Worm (Caenorhabditis elegans) whole organism, early embryonic: ENCODE measurements around the gene pro-3.

Experiments
- B0310.2 ChIP-seq: sonication (generic microtip); optimal IDR thresholded peaks from 2 replicates; lab custom pipeline; 2016; ENCODE audit warnings: mild to moderate bottlenecking, missing genetic modification characterization, missing compliant biosample characterization
- F13C5.2 ChIP-seq: sonication (generic microtip); optimal IDR thresholded peaks from 2 replicates; lab custom pipeline; 2017; ENCODE audit warnings: mild to moderate bottlenecking, missing genetic modification characterization, inconsistent platforms, missing compliant biosample characterization
- ama-1 ChIP-seq: fragments of 150-350 bp; optimal IDR thresholded peaks from 2 replicates; lab custom pipeline; 2014
- ceh-13 ChIP-seq: fragments of 200-800 bp; sonication (Bioruptor generic); optimal IDR thresholded peaks from 2 replicates; lab custom pipeline; 2018; ENCODE audit warnings: mild to moderate bottlenecking, missing genetic modification characterization, missing compliant biosample characterization
- ets-7 ChIP-seq: sonication (generic microtip); optimal IDR thresholded peaks from 2 replicates; lab custom pipeline; 2016; ENCODE audit warnings: missing genotype, missing genetic modification characterization, missing compliant biosample characterization
- flt-1 ChIP-seq: fragments of 200-800 bp; sonication (Bioruptor generic); IDR thresholded peaks from 2 replicates; pipeline ENCODE4 v1.3.6; 2022; ENCODE audit warnings: missing genetic modification characterization, missing compliant biosample characterization
- hmg-4 ChIP-seq: fragments of 200-800 bp; sonication (Bioruptor generic); optimal IDR thresholded peaks from 2 replicates; lab custom pipeline; 2018; ENCODE audit warnings: mild to moderate bottlenecking, missing genetic modification characterization, missing compliant biosample characterization
- hnd-1 ChIP-seq: sonication (generic microtip); optimal IDR thresholded peaks from 2 replicates; lab custom pipeline; 2016; ENCODE audit warnings: missing genetic modification characterization, missing compliant biosample characterization
- pes-1 ChIP-seq: fragments of 200-800 bp; sonication (Bioruptor generic); IDR thresholded peaks from 2 replicates; pipeline ENCODE4 v1.3.6; 2022; ENCODE audit warnings: missing genetic modification reagents, missing genetic modification characterization, missing compliant biosample characterization
- scrt-1 ChIP-seq: fragments of 200-800 bp; sonication (Bioruptor generic); IDR thresholded peaks from 2 replicates; pipeline ENCODE4 v1.3.6; 2022; ENCODE audit warnings: missing genetic modification characterization, missing compliant biosample characterization
- sea-1 ChIP-seq: fragments of 200-800 bp; sonication (Bioruptor generic); conservative IDR thresholded peaks from 2 replicates; pipeline ENCODE4 v1.3.6; 2022; ENCODE audit warnings: missing genetic modification characterization, missing compliant biosample characterization
- tbx-11 ChIP-seq: fragments of 200-800 bp; sonication (Bioruptor generic); IDR thresholded peaks from 2 replicates; pipeline ENCODE4 v1.3.6; 2022; ENCODE audit warnings: missing genetic modification characterization, missing compliant biosample characterization
- tbx-37 ChIP-seq: fragments of 200-800 bp; sonication (Bioruptor generic); conservative IDR thresholded peaks from 2 replicates; pipeline ENCODE4 v1.3.6; 2022; ENCODE audit warnings: missing genetic modification reagents, missing genetic modification characterization, missing compliant biosample characterization
- tra-4 ChIP-seq: sonication (generic microtip); optimal IDR thresholded peaks from 2 replicates; lab custom pipeline; 2017; ENCODE audit warnings: missing genetic modification characterization, missing compliant biosample characterization

- TF ChIP-seq flt-1 (GFP tag; lab: Robert Waterston, UW) (no peak), ama-1 (lab: Kevin White, UChicago) (no peak), B0310.2 (tag; lab: Kevin White, UChicago) (no peak), hmg-4 (no peak), tra-4 (tag; lab: Kevin White, UChicago) (no peak), sea-1 (GFP tag; lab: Robert Waterston, UW) (no peak), scrt-1 (GFP tag; lab: Robert Waterston, UW) (no peak), tbx-11 (no peak), hnd-1 (tag; lab: Kevin White, UChicago) (no peak), ceh-13 (GFP tag; lab: Kevin White, UChicago) (no peak), tbx-37 (no peak), pes-1 (GFP tag; lab: Robert Waterston, UW) (no peak), ets-7 (tag; lab: Kevin White, UChicago) (no peak), F13C5.2 (tag; lab: Kevin White, UChicago) (no peak)
These were observed 41.4 kb downstream of the pro-3 start for ce11 chrV:19076835-19077234.
